Fruit fly (Drosophila melanogaster) whole organism, embryonic: ENCODE data around the gene CG31211.

Experiments
- Aef1 ChIP-seq: fragments of 200-800 bp; sonication (Bioruptor generic); IDR thresholded peaks from 3 replicates; pipeline ENCODE4 v1.3.6; 2022; ENCODE audit warnings: missing biosample characterization, missing genetic modification characterization
- Atf6 ChIP-seq: fragments of 200-800 bp; sonication (Bioruptor generic); IDR thresholded peaks from 2 replicates; pipeline ENCODE4 v1.3.6; 2022; ENCODE audit warnings: missing biosample characterization, missing genetic modification characterization
- Blimp-1 ChIP-seq: fragments of 200-800 bp; sonication (Bioruptor generic); optimal IDR thresholded peaks from 3 replicates; lab custom pipeline; 2018; ENCODE audit warnings: missing biosample characterization, missing genetic modification characterization, mild to moderate bottlenecking, moderate library complexity, missing genetic modification reagents
- CG10366 ChIP-seq: fragments of 200-800 bp; sonication (Bioruptor generic); IDR thresholded peaks from 2 replicates; pipeline ENCODE4 v1.3.6; 2022; ENCODE audit warnings: missing biosample characterization, missing genetic modification characterization
- CG12769 ChIP-seq: fragments of 200-800 bp; sonication (Bioruptor generic); optimal IDR thresholded peaks from 2 replicates; lab custom pipeline; 2019; ENCODE audit warnings: missing biosample characterization, mild to moderate bottlenecking, missing genetic modification characterization, moderate library complexity
- CG14014 ChIP-seq: fragments of 200-800 bp; sonication (Bioruptor generic); IDR thresholded peaks from 2 replicates; pipeline ENCODE4 v1.3.6; 2022; ENCODE audit warnings: missing biosample characterization, missing genetic modification characterization
- CG16813 ChIP-seq: fragments of 200-800 bp; sonication (Bioruptor generic); IDR thresholded peaks from 3 replicates; pipeline ENCODE4 v1.3.6; 2022; ENCODE audit warnings: missing biosample characterization, missing genetic modification characterization; ENCODE audit not compliant: partially characterized antibody
- CG17385 ChIP-seq: fragments of 200-800 bp; sonication (Bioruptor generic); optimal IDR thresholded peaks from 3 replicates; lab custom pipeline; 2018; ENCODE audit warnings: missing biosample characterization, mild to moderate bottlenecking, missing genetic modification characterization
- CG1832 ChIP-seq: fragments of 200-800 bp; sonication (Bioruptor generic); optimal IDR thresholded peaks from 2 replicates; lab custom pipeline; 2017; ENCODE audit warnings: missing biosample characterization, mild to moderate bottlenecking, missing genetic modification characterization, inconsistent platforms
- CG3065 ChIP-seq: fragments of 200-800 bp; sonication (Bioruptor generic); optimal IDR thresholded peaks from 2 replicates; lab custom pipeline; 2016; ENCODE audit warnings: missing biosample characterization, missing genetic modification characterization
- CG31441 ChIP-seq: fragments of 200-800 bp; sonication (Bioruptor generic); IDR thresholded peaks from 2 replicates; pipeline ENCODE4 v1.3.6; 2022; ENCODE audit warnings: missing biosample characterization, missing genetic modification characterization
- CG6175 ChIP-seq: fragments of 200-800 bp; sonication (Bioruptor generic); IDR thresholded peaks from 3 replicates; pipeline ENCODE4 v1.3.6; 2022; ENCODE audit warnings: missing biosample characterization, missing genetic modification characterization
- CG7372 ChIP-seq: fragments of 200-800 bp; sonication (Bioruptor generic); IDR thresholded peaks from 2 replicates; pipeline ENCODE4 v1.3.6; 2022; ENCODE audit warnings: missing biosample characterization, missing genetic modification characterization
- Chrac-16 ChIP-seq: fragments of 200-800 bp; sonication (Bioruptor generic); optimal IDR thresholded peaks from 3 replicates; lab custom pipeline; 2016; ENCODE audit warnings: missing biosample characterization, missing genetic modification characterization
- Dip2 ChIP-seq: fragments of 200-800 bp; sonication (Bioruptor generic); IDR thresholded peaks from 2 replicates; pipeline ENCODE4 v1.3.6; 2022; ENCODE audit warnings: missing biosample characterization, missing genetic modification characterization
- Doc3 ChIP-seq: fragments of 200-800 bp; sonication (Bioruptor generic); IDR thresholded peaks from 3 replicates; pipeline ENCODE4 v1.3.6; 2022; ENCODE audit warnings: missing biosample characterization, missing genetic modification characterization; ENCODE audit not compliant: partially characterized antibody
- Drgx ChIP-seq: fragments of 200-800 bp; sonication (Bioruptor generic); IDR thresholded peaks from 2 replicates; pipeline ENCODE4 v1.3.6; 2022; ENCODE audit warnings: missing biosample characterization, missing genetic modification characterization
- E2f2 ChIP-seq: fragments of 200-800 bp; sonication (Bioruptor generic); IDR thresholded peaks from 2 replicates; pipeline ENCODE4 v1.3.6; 2022; ENCODE audit warnings: missing biosample characterization, missing genetic modification characterization
- NC2α ChIP-seq: fragments of 200-800 bp; sonication (Bioruptor generic); optimal IDR thresholded peaks from 2 replicates; lab custom pipeline; 2016; ENCODE audit warnings: missing biosample characterization, missing genetic modification characterization
- Rx ChIP-seq: fragments of 200-800 bp; sonication (Bioruptor generic); IDR thresholded peaks from 2 replicates; pipeline ENCODE4 v1.3.6; 2022; ENCODE audit warnings: missing biosample characterization, missing genetic modification characterization
- Sin3A ChIP-seq: fragments of >200 bp; optimal IDR thresholded peaks from 2 replicates; lab custom pipeline; 2018
- Trl ChIP-seq, 3 experiments: fragments of >200 bp in 2 of 3; fragments of 200-800 bp in 1 of 3; sonication (Bioruptor generic) in 1 of 3; optimal IDR thresholded peaks; 2 replicates in 1 of 3; 3 replicates in 2 of 3; lab custom pipeline; 2016 to 2017; ENCODE audit warnings: missing biosample characterization in 1 of 3, missing genetic modification characterization in 1 of 3
- Xbp1 ChIP-seq: fragments of 200-800 bp; sonication (Bioruptor generic); optimal IDR thresholded peaks from 3 replicates; lab custom pipeline; 2016; ENCODE audit warnings: missing biosample characterization, mild to moderate bottlenecking, missing genetic modification characterization
- abd-A ChIP-seq: fragments of 200-800 bp; sonication (Bioruptor generic); optimal IDR thresholded peaks from 3 replicates; lab custom pipeline; 2019; ENCODE audit warnings: missing biosample characterization, mild to moderate bottlenecking, missing genetic modification characterization, moderate library complexity
- cg ChIP-seq: fragments of 200-800 bp; sonication (Bioruptor generic); optimal IDR thresholded peaks from 3 replicates; lab custom pipeline; 2019; ENCODE audit warnings: missing biosample characterization, mild to moderate bottlenecking, missing genetic modification characterization, moderate library complexity
- chinmo ChIP-seq: fragments of 200-800 bp; sonication (Bioruptor generic); IDR thresholded peaks from 4 replicates; pipeline ENCODE4 v1.3.6; 2022; ENCODE audit warnings: missing biosample characterization, missing genetic modification characterization; ENCODE audit not compliant: partially characterized antibody
- ci ChIP-seq: fragments of 200-800 bp; sonication (Bioruptor generic); IDR thresholded peaks from 3 replicates; pipeline ENCODE4 v1.3.6; 2022; ENCODE audit warnings: missing biosample characterization, missing genetic modification characterization
- exex ChIP-seq: fragments of 200-800 bp; sonication (Bioruptor generic); optimal IDR thresholded peaks from 4 replicates; lab custom pipeline; 2018; ENCODE audit warnings: missing biosample characterization, mild to moderate bottlenecking, missing genetic modification characterization, moderate library complexity
- gsb ChIP-seq: fragments of 200-800 bp; sonication (Bioruptor generic); IDR thresholded peaks from 2 replicates; pipeline ENCODE4 v1.3.6; 2022; ENCODE audit warnings: missing biosample characterization, missing genetic modification characterization
- gsb-n ChIP-seq: fragments of 200-800 bp; sonication (Bioruptor generic); optimal IDR thresholded peaks from 3 replicates; lab custom pipeline; 2018; ENCODE audit warnings: missing biosample characterization, mild to moderate bottlenecking, missing genetic modification characterization
- otp ChIP-seq: fragments of 200-800 bp; sonication (Bioruptor generic); IDR thresholded peaks from 3 replicates; pipeline ENCODE4, ENCODE4 v1.3.6; 2022; ENCODE audit warnings: missing biosample characterization, missing genetic modification characterization
- pnt ChIP-seq: fragments of 200-800 bp; sonication (Bioruptor generic); optimal IDR thresholded peaks from 3 replicates; lab custom pipeline; 2016; ENCODE audit warnings: missing biosample characterization, missing genetic modification characterization
- ranshi ChIP-seq: fragments of 200-800 bp; sonication (Bioruptor generic); IDR thresholded peaks from 2 replicates; pipeline ENCODE4 v1.3.6; 2022; ENCODE audit warnings: missing biosample characterization, missing genetic modification characterization
- sd ChIP-seq: fragments of 200-800 bp; sonication (Bioruptor generic); optimal IDR thresholded peaks from 3 replicates; lab custom pipeline; 2018; ENCODE audit warnings: missing biosample characterization, mild to moderate bottlenecking, missing genetic modification characterization, moderate library complexity
- sens ChIP-seq: fragments of 200-800 bp; sonication (Bioruptor generic); peaks from one replicate; lab custom pipeline; 2016; ENCODE audit warnings: missing biosample characterization, missing genetic modification characterization
- sim ChIP-seq: fragments of 200-800 bp; sonication (Bioruptor generic); IDR thresholded peaks from 2 replicates; pipeline ENCODE4 v1.3.6; 2022; ENCODE audit warnings: missing biosample characterization, missing genetic modification characterization
- slbo ChIP-seq: fragments of 200-800 bp; sonication (Bioruptor generic); IDR thresholded peaks from 2 replicates; pipeline ENCODE4 v1.3.6; 2022; ENCODE audit warnings: missing biosample characterization, missing genetic modification characterization
- slp2 ChIP-seq: fragments of 200-800 bp; sonication (Bioruptor generic); optimal IDR thresholded peaks from 2 replicates; lab custom pipeline; 2016; ENCODE audit warnings: missing biosample characterization, missing genetic modification characterization

Gene CG31211

dm6 chr3R:11937427-11938114, 11.9 kb upstream of the CG31211 start:
- TF ChIP-seq CG14014 (GFP tag; lab: Robert Waterston, UW) (0 out of 2 replicates have a peak, but pooled peaks have one; percentile 15), CG7372 (GFP tag; lab: Robert Waterston, UW) (no peak), abd-A (tag; lab: Kevin White, UChicago) (peak; percentile 49), CG17385 (GFP tag; lab: Kevin White, UChicago) (no peak), CG10366 (0 out of 2 replicates have a peak, but pooled peaks have one; percentile 22), Atf6 (GFP tag; lab: Robert Waterston, UW) (0 out of 2 replicates have a peak, but pooled peaks have one; percentile 14), Doc3 (GFP tag; lab: Robert Waterston, UW) (no peak), CG31441 (no peak), chinmo (GFP tag; lab: Robert Waterston, UW) (peak; percentile 89), slbo (0 out of 2 replicates have a peak, but pooled peaks have one; percentile 20), cg (GFP tag; lab: Kevin White, UChicago) (peak; percentile 56), CG1832 (GFP tag; lab: Kevin White, UChicago) (peak; percentile 8), pnt (GFP tag; lab: Kevin White, UChicago) (no peak), NC2α (GFP tag; lab: Kevin White, UChicago) (no peak), Sin3A (no peak), CG6175 (peak; percentile 86), sim (GFP tag; lab: Robert Waterston, UW) (no peak), Trl (optimal IDR thresholded peaks at IDR 0.05; lab: Kevin White, UChicago) (no peak), Trl (GFP tag; optimal IDR thresholded peaks at IDR 0.05; lab: Kevin White, UChicago) (no peak), gsb-n (tag; lab: Kevin White, UChicago) (no peak), exex (no peak), CG12769 (tag; lab: Kevin White, UChicago) (peak; percentile 86), Rx (no peak), Chrac-16 (GFP tag; lab: Kevin White, UChicago) (no peak), slp2 (GFP tag; lab: Kevin White, UChicago) (no peak), Aef1 (no peak), E2f2 (0 out of 2 replicates have a peak, but pooled peaks have one; percentile 6), sens (GFP tag; lab: Kevin White, UChicago) (peak; percentile 62), ranshi (GFP tag; lab: Robert Waterston, UW) (0 out of 2 replicates have a peak, but pooled peaks have one; percentile 9), Xbp1 (GFP tag; lab: Kevin White, UChicago) (no peak), sd (peak; percentile 88), Dip2 (GFP tag; lab: Robert Waterston, UW) (no peak), ci (0 out of 3 replicates have a peak, but pooled peaks have one; percentile 38), CG3065 (no peak), Drgx (peak; percentile 56; the same call in 1 of the 2 replicates), gsb (no peak), CG16813 (GFP tag; lab: Robert Waterston, UW) (no peak)

dm6 chr3R:11941116-11941515, 8.4 kb upstream of the CG31211 start:
- TF ChIP-seq CG14014 (GFP tag; lab: Robert Waterston, UW) (no peak), Blimp-1 (GFP tag; lab: Kevin White, UChicago) (peak; percentile 81), chinmo (GFP tag; lab: Robert Waterston, UW) (0 out of 4 replicates have a peak, but pooled peaks have one; percentile 27), otp (GFP tag; lab: Robert Waterston, UW) (0 out of 3 replicates have a peak, but pooled peaks have one; percentile 10)
